Fruit fly (Drosophila melanogaster) whole organism, embryonic: ENCODE results near the gene CG14282.

ENCODE experiments used
- Antp ChIP-seq: fragments of 200-800 bp; sonication (Bioruptor generic); optimal IDR thresholded peaks from 3 replicates; lab custom pipeline; 2016; ENCODE audit warnings: missing biosample characterization, missing genetic modification characterization
- CG12104 ChIP-seq: fragments of 200-800 bp; sonication (Bioruptor generic); optimal IDR thresholded peaks from 3 replicates; lab custom pipeline; 2016; ENCODE audit warnings: missing biosample characterization, missing genetic modification characterization
- CG12219 ChIP-seq: fragments of 200-800 bp; sonication (Bioruptor generic); optimal IDR thresholded peaks from 3 replicates; lab custom pipeline; 2018; ENCODE audit warnings: missing biosample characterization, mild to moderate bottlenecking, missing genetic modification characterization
- CG12744 ChIP-seq: fragments of 200-800 bp; sonication (Bioruptor generic); optimal IDR thresholded peaks from 2 replicates; lab custom pipeline; 2016; ENCODE audit warnings: missing biosample characterization, missing genetic modification characterization
- CG13287 ChIP-seq: fragments of 200-800 bp; sonication (Bioruptor generic); IDR thresholded peaks from 2 replicates; pipeline ENCODE4 v1.3.6; 2022; ENCODE audit warnings: missing biosample characterization, missing genetic modification characterization; ENCODE audit not compliant: partially characterized antibody
- CG15073 ChIP-seq: fragments of 200-800 bp; sonication (Bioruptor generic); optimal IDR thresholded peaks from 2 replicates; lab custom pipeline; 2016; ENCODE audit warnings: missing biosample characterization, missing genetic modification characterization
- CG16813 ChIP-seq: fragments of 200-800 bp; sonication (Bioruptor generic); IDR thresholded peaks from 3 replicates; pipeline ENCODE4 v1.3.6; 2022; ENCODE audit warnings: missing biosample characterization, missing genetic modification characterization; ENCODE audit not compliant: partially characterized antibody
- CG17568 ChIP-seq: fragments of 200-800 bp; sonication (Bioruptor generic); optimal IDR thresholded peaks from 2 replicates; lab custom pipeline; 2018; ENCODE audit warnings: missing biosample characterization, mild to moderate bottlenecking, missing genetic modification characterization, moderate library complexity
- CG1792 ChIP-seq: fragments of 200-800 bp; sonication (Bioruptor generic); optimal IDR thresholded peaks from 2 replicates; lab custom pipeline; 2016; ENCODE audit warnings: missing biosample characterization, missing genetic modification characterization
- CG1832 ChIP-seq: fragments of 200-800 bp; sonication (Bioruptor generic); optimal IDR thresholded peaks from 2 replicates; lab custom pipeline; 2017; ENCODE audit warnings: missing biosample characterization, mild to moderate bottlenecking, missing genetic modification characterization, inconsistent platforms
- CG2712 ChIP-seq: fragments of 200-800 bp; optimal IDR thresholded peaks from 3 replicates; lab custom pipeline; 2019; ENCODE audit warnings: missing biosample characterization, mild to moderate bottlenecking, missing genetic modification characterization, moderate library complexity
- CG30020 ChIP-seq: fragments of 200-800 bp; optimal IDR thresholded peaks from 2 replicates; lab custom pipeline; 2019; ENCODE audit warnings: missing biosample characterization, mild to moderate bottlenecking, missing genetic modification characterization, moderate library complexity
- CG4424 ChIP-seq: fragments of 200-800 bp; sonication (Bioruptor generic); optimal IDR thresholded peaks from 3 replicates; lab custom pipeline; 2016; ENCODE audit warnings: missing biosample characterization, missing genetic modification characterization
- CG6854 ChIP-seq: fragments of 200-800 bp; sonication (Bioruptor generic); optimal IDR thresholded peaks from 3 replicates; lab custom pipeline; 2017; ENCODE audit warnings: missing biosample characterization, mild to moderate bottlenecking, missing genetic modification characterization
- CG9437 ChIP-seq: fragments of 200-800 bp; sonication (Bioruptor generic); optimal IDR thresholded peaks from 2 replicates; lab custom pipeline; 2018; ENCODE audit warnings: missing biosample characterization, mild to moderate bottlenecking, missing genetic modification characterization
- CHES-1-like ChIP-seq: fragments of 200-800 bp; sonication (Bioruptor generic); optimal IDR thresholded peaks from 2 replicates; lab custom pipeline; 2016; ENCODE audit warnings: missing biosample characterization, missing genetic modification characterization
- CTCF ChIP-seq: fragments of 200-800 bp; sonication (Bioruptor generic); optimal IDR thresholded peaks from 2 replicates; lab custom pipeline; 2017; ENCODE audit warnings: missing biosample characterization, mild to moderate bottlenecking, missing genetic modification characterization, moderate library complexity
- CrebB ChIP-seq: fragments of 200-800 bp; sonication (Bioruptor generic); optimal IDR thresholded peaks from 3 replicates; lab custom pipeline; 2018; ENCODE audit warnings: missing biosample characterization, mild to moderate bottlenecking, missing genetic modification characterization
- Dip3 ChIP-seq: fragments of 200-800 bp; sonication (Bioruptor generic); optimal IDR thresholded peaks from 3 replicates; lab custom pipeline; 2016; ENCODE audit warnings: missing biosample characterization, missing genetic modification characterization
- Doc2 ChIP-seq: fragments of 200-800 bp; sonication (Bioruptor generic); IDR thresholded peaks from 2 replicates; pipeline ENCODE4 v1.3.6; 2022; ENCODE audit warnings: missing biosample characterization, missing genetic modification characterization
- Eip74EF ChIP-seq, 2 experiments: fragments of 200-800 bp in 1 of 2; fragments of >200 bp in 1 of 2; sonication (Bioruptor generic) in 1 of 2; optimal IDR thresholded peaks; 2 replicates each; lab custom pipeline; 2017 to 2019; ENCODE audit warnings: missing biosample characterization in 2 of 2, missing genetic modification characterization in 2 of 2, mild to moderate bottlenecking in 1 of 2, moderate library complexity in 1 of 2
- H2.0 ChIP-seq: fragments of 200-800 bp; sonication (Bioruptor generic); IDR thresholded peaks from 2 replicates; pipeline ENCODE4 v1.3.6; 2022; ENCODE audit warnings: missing biosample characterization, missing genetic modification characterization
- HLH54F ChIP-seq: fragments of 200-800 bp; sonication (Bioruptor generic); optimal IDR thresholded peaks from 3 replicates; lab custom pipeline; 2016; ENCODE audit warnings: missing biosample characterization, missing genetic modification characterization
- Hand ChIP-seq: fragments of 200-800 bp; sonication (Bioruptor generic); optimal IDR thresholded peaks from 2 replicates; lab custom pipeline; 2017; ENCODE audit warnings: mild to moderate bottlenecking, missing biosample characterization, missing genetic modification reagents, missing genetic modification characterization
- Hr3 ChIP-seq: fragments of 200-800 bp; sonication (Bioruptor generic); optimal IDR thresholded peaks from 3 replicates; lab custom pipeline; 2016; ENCODE audit warnings: missing biosample characterization, missing genetic modification characterization
- Hr51 ChIP-seq, 2 experiments: fragments of 200-800 bp; sonication (Bioruptor generic); optimal IDR thresholded peaks; 2 replicates in 1 of 2; 3 replicates in 1 of 2; lab custom pipeline; 2016 to 2018; ENCODE audit warnings: missing biosample characterization in 2 of 2, missing genetic modification characterization in 2 of 2, mild to moderate bottlenecking in 1 of 2, moderate library complexity in 1 of 2
- Jarid2 ChIP-seq: fragments of 200-800 bp; sonication (Bioruptor generic); optimal IDR thresholded peaks from 3 replicates; lab custom pipeline; 2017; ENCODE audit warnings: mild to moderate bottlenecking, missing biosample characterization, missing genetic modification reagents, missing genetic modification characterization
- MBD-R2 ChIP-seq: fragments of 200-800 bp; sonication (Bioruptor generic); IDR thresholded peaks from 2 replicates; pipeline ENCODE4 v1.3.6; 2022; ENCODE audit warnings: missing biosample characterization, missing genetic modification characterization
- Oaz ChIP-seq: fragments of 200-800 bp; sonication (Bioruptor generic); IDR thresholded peaks from 2 replicates; pipeline ENCODE4 v1.3.6; 2022; ENCODE audit warnings: missing biosample characterization, missing genetic modification characterization
- Rfx ChIP-seq: fragments of 200-800 bp; sonication (Bioruptor generic); IDR thresholded peaks from 2 replicates; pipeline ENCODE4 v1.3.6; 2022; ENCODE audit warnings: missing biosample characterization, missing genetic modification characterization
- Scr ChIP-seq: fragments of 200-800 bp; sonication (Bioruptor generic); IDR thresholded peaks from 2 replicates; pipeline ENCODE4 v1.3.6; 2022; ENCODE audit warnings: missing biosample characterization, missing genetic modification characterization; ENCODE audit not compliant: partially characterized antibody
- al ChIP-seq: fragments of 200-800 bp; sonication (Bioruptor generic); IDR thresholded peaks from 2 replicates; pipeline ENCODE4 v1.3.6; 2022; ENCODE audit warnings: missing biosample characterization, missing genetic modification characterization
- ase ChIP-seq: fragments of 200-800 bp; sonication (Bioruptor generic); IDR thresholded peaks from 3 replicates; pipeline ENCODE4 v1.3.6; 2022; ENCODE audit warnings: missing biosample characterization, missing genetic modification characterization
- bcd ChIP-seq: fragments of 200-800 bp; sonication (Bioruptor generic); optimal IDR thresholded peaks from 2 replicates; lab custom pipeline; 2017; ENCODE audit warnings: missing biosample characterization, mild to moderate bottlenecking, missing genetic modification characterization
- bigmax ChIP-seq: fragments of 200-800 bp; sonication (Bioruptor generic); optimal IDR thresholded peaks from 2 replicates; lab custom pipeline; 2018; ENCODE audit warnings: missing biosample characterization, mild to moderate bottlenecking, missing genetic modification characterization
- croc ChIP-seq: fragments of 200-800 bp; sonication (Bioruptor generic); conservative IDR thresholded peaks from 3 replicates; pipeline ENCODE4 v1.3.6; 2022; ENCODE audit warnings: missing biosample characterization, missing genetic modification characterization
- dmrt11E ChIP-seq: fragments of 200-800 bp; sonication (Bioruptor generic); optimal IDR thresholded peaks from 3 replicates; lab custom pipeline; 2018; ENCODE audit warnings: missing biosample characterization, mild to moderate bottlenecking, missing genetic modification characterization, moderate library complexity
- eyg ChIP-seq: fragments of 200-800 bp; sonication (Bioruptor generic); optimal IDR thresholded peaks from 3 replicates; lab custom pipeline; 2016; ENCODE audit warnings: missing biosample characterization, missing genetic modification characterization
- fru ChIP-seq: fragments of >200 bp; optimal IDR thresholded peaks from 2 replicates; lab custom pipeline; 2017
- gt ChIP-seq: fragments of 200-800 bp; sonication (Bioruptor generic); IDR thresholded peaks from 2 replicates; pipeline ENCODE4 v1.3.6; 2022; ENCODE audit warnings: missing biosample characterization, missing genetic modification characterization
- mam ChIP-seq: fragments of 200-800 bp; sonication (Bioruptor generic); optimal IDR thresholded peaks from 3 replicates; lab custom pipeline; 2016; ENCODE audit warnings: missing biosample characterization, missing genetic modification characterization
- mirr ChIP-seq: fragments of 200-800 bp; sonication (Bioruptor generic); optimal IDR thresholded peaks from 3 replicates; lab custom pipeline; 2018; ENCODE audit warnings: missing biosample characterization, mild to moderate bottlenecking, missing genetic modification characterization
- nerfin-1 ChIP-seq: fragments of 200-800 bp; sonication (Bioruptor generic); optimal IDR thresholded peaks from 3 replicates; lab custom pipeline; 2019; ENCODE audit warnings: missing biosample characterization, mild to moderate bottlenecking, missing genetic modification characterization, moderate library complexity
- nom ChIP-seq: fragments of 200-800 bp; sonication (Bioruptor generic); optimal IDR thresholded peaks from 2 replicates; lab custom pipeline; 2017; ENCODE audit warnings: missing biosample characterization, missing genetic modification characterization, mild to moderate bottlenecking, moderate library complexity, missing genetic modification reagents
- pan ChIP-seq, 4 experiments: fragments of >200 bp in 3 of 4; fragments of 200-800 bp in 1 of 4; sonication (Bioruptor generic) in 1 of 4; optimal IDR thresholded peaks in 3 of 4; IDR thresholded peaks in 1 of 4; 2 replicates each; pipeline versions ENCODE4 v1.3.6 to Lab custom; 2017 to 2022; ENCODE audit warnings: missing biosample characterization in 2 of 4, missing genetic modification characterization in 2 of 4, mixed read lengths in 1 of 4
- pros ChIP-seq: fragments of 200-800 bp; sonication (Bioruptor generic); optimal IDR thresholded peaks from 3 replicates; lab custom pipeline; 2019; ENCODE audit warnings: missing biosample characterization, mild to moderate bottlenecking, missing genetic modification characterization, moderate library complexity
- vnd ChIP-seq: fragments of 200-800 bp; sonication (Bioruptor generic); IDR thresholded peaks from 3 replicates; pipeline ENCODE4 v1.3.6; 2022; ENCODE audit warnings: missing biosample characterization, missing genetic modification characterization; ENCODE audit not compliant: partially characterized antibody
- wek ChIP-seq: fragments of 200-800 bp; sonication (Bioruptor generic); optimal IDR thresholded peaks from 3 replicates; lab custom pipeline; 2018; ENCODE audit warnings: missing biosample characterization, mild to moderate bottlenecking, missing genetic modification characterization, moderate library complexity
- z ChIP-seq: fragments of 200-800 bp; sonication (Bioruptor generic); IDR thresholded peaks from 3 replicates; pipeline ENCODE4 v1.3.6; 2022; ENCODE audit warnings: missing biosample characterization, missing genetic modification characterization

Gene CG14282

DNA sequence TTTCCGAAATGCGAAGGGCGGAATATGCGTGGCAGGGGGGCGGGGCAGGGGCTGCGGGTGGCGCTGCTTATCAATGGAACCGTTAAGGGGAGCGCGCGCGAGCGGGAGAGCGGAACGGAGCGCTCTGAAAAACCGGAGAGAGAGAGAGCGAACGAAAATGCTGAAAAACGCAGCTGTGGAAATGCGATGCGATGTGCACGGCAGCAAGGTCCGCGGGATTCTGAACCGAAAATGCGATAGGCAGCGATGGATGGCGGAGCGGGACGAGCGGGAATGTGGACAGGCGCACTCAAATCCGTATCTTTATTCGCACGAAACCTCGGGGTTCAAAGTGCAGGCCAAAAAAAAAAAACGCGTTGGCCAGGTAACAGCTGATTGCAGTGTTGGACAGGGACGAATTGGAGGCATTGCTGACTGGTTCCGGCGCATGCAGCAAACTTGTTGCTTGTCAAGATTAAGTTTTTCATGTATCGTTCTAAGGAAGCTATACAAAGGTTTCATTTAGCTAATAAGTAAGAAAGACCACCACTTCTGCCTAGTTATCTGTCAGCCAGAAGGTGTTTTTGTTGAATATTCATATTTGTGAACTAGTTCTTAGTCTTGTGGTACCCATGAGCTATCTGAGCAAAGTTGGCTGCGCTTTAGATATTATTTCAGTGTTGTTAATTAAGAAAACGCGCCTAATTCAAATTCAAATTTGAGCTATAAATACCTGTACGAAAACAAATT lies 29.1 kb upstream of the CG14282 start, which contains the start of gene Ppcs (continued):
- peak; percentile 62 for TF ChIP-seq nerfin-1 (tag; lab: Kevin White, UChicago)
- TF ChIP-seq z (GFP tag; lab: Robert Waterston, UW) = no peak; the same call in 2 of the 3 replicates
- TF ChIP-seq CG2712 (tag; lab: Kevin White, UChicago) = peak; percentile 44
- TF ChIP-seq CTCF (GFP tag; lab: Kevin White, UChicago) = peak; percentile 41
- no peak for TF ChIP-seq CrebB (tag; lab: Kevin White, UChicago)
- peak; percentile 64 for TF ChIP-seq bcd (GFP tag; lab: Kevin White, UChicago)
- TF ChIP-seq Rfx = peak; percentile 60
- peak; percentile 31 for TF ChIP-seq Scr (GFP tag; lab: Robert Waterston, UW)
- TF ChIP-seq dmrt11E (tag; lab: Kevin White, UChicago) = peak; percentile 21
- no peak for TF ChIP-seq ase
- peak; percentile 63 for TF ChIP-seq CG13287 (GFP tag; lab: Robert Waterston, UW)
- TF ChIP-seq MBD-R2 (GFP tag; lab: Robert Waterston, UW) = peak; percentile 68
- peak; percentile 66 for TF ChIP-seq Jarid2 (GFP tag; lab: Kevin White, UChicago)
- peak; percentile 34 for TF ChIP-seq CG1792 (GFP tag; lab: Kevin White, UChicago)
- no peak for TF ChIP-seq pros (GFP tag; lab: Kevin White, UChicago)
- peak; percentile 64 for TF ChIP-seq mam (GFP tag; lab: Kevin White, UChicago)
- TF ChIP-seq croc (GFP tag; lab: Robert Waterston, UW) = peak; percentile 13; the same call in 1 of the 3 replicates
- peak; percentile 58 for TF ChIP-seq Dip3 (GFP tag; lab: Kevin White, UChicago)
- peak; percentile 67 for TF ChIP-seq CG6854 (GFP tag; lab: Kevin White, UChicago)
- peak; percentile 59 for TF ChIP-seq Hand (GFP tag; lab: Kevin White, UChicago)
- TF ChIP-seq HLH54F (GFP tag; lab: Kevin White, UChicago) = peak; percentile 73
- TF ChIP-seq CG30020 (tag; lab: Kevin White, UChicago) = peak; percentile 33
- TF ChIP-seq gt (GFP tag; lab: Robert Waterston, UW) = no peak
- 0 out of 2 replicates have a peak, but pooled peaks have one; percentile 35 for TF ChIP-seq al
- no peak for TF ChIP-seq CG15073 (GFP tag; lab: Kevin White, UChicago)
- peak; percentile 18 for TF ChIP-seq wek
- peak; percentile 39 for TF ChIP-seq Hr3 (GFP tag; lab: Kevin White, UChicago)
- peak; percentile 98 for TF ChIP-seq nom (GFP tag; lab: Kevin White, UChicago)
- TF ChIP-seq Oaz (GFP tag; lab: Robert Waterston, UW) = no peak
- no peak for TF ChIP-seq CG12744 (GFP tag; lab: Kevin White, UChicago)
- peak; percentile 51 to 66 for TF ChIP-seq Hr51 (GFP tag; optimal IDR thresholded peaks at IDR 0.05; lab: Kevin White, UChicago)
- peak; percentile 76 for TF ChIP-seq CG12104 (GFP tag; lab: Kevin White, UChicago)
- TF ChIP-seq fru = no peak
- no peak for TF ChIP-seq CG17568 (GFP tag; lab: Kevin White, UChicago)
- no peak for TF ChIP-seq H2.0 (GFP tag; lab: Robert Waterston, UW)
- TF ChIP-seq Eip74EF (GFP tag; optimal IDR thresholded peaks at IDR 0.05; lab: Kevin White, UChicago) = no peak
- TF ChIP-seq CHES-1-like = peak; percentile 65
- no peak for TF ChIP-seq vnd (GFP tag; lab: Robert Waterston, UW)
- TF ChIP-seq CG16813 (GFP tag; lab: Robert Waterston, UW) = no peak
- TF ChIP-seq pan (optimal IDR thresholded peaks at IDR 0.05; lab: Kevin White, UChicago) = no peak
- peak in 1 of 2 experiments; percentile 40 for TF ChIP-seq pan (GFP tag; optimal IDR thresholded peaks at IDR 0.05 in 1 of 2, IDR thresholded peaks at IDR 0.05 in 1 of 2)
- peak; percentile 28 for TF ChIP-seq CG12219 (GFP tag; lab: Kevin White, UChicago)
- TF ChIP-seq CG1832 = no peak
- TF ChIP-seq Antp = peak; percentile 50
- TF ChIP-seq eyg (GFP tag; lab: Kevin White, UChicago) = peak; percentile 69
- no peak for TF ChIP-seq Doc2 (GFP tag; lab: Robert Waterston, UW)
- peak; percentile 56 for TF ChIP-seq CG4424
- TF ChIP-seq bigmax (GFP tag; lab: Kevin White, UChicago) = no peak
- peak; percentile 57 for TF ChIP-seq CG9437 (GFP tag; lab: Kevin White, UChicago)
- TF ChIP-seq mirr (GFP tag; lab: Kevin White, UChicago) = peak; percentile 13
